Worm (Caenorhabditis elegans) whole organism, early embryonic: Measurements from ENCODE around the gene srsx-27.

Experiments
- B0310.2 ChIP-seq: sonication (generic microtip); optimal IDR thresholded peaks from 2 replicates; lab custom pipeline; 2016; ENCODE audit warnings: mild to moderate bottlenecking, missing genetic modification characterization, missing compliant biosample characterization
- aly-1 ChIP-seq: sonication (generic microtip); optimal IDR thresholded peaks from 2 replicates; lab custom pipeline; 2016; ENCODE audit warnings: missing genetic modification characterization, missing compliant biosample characterization
- ama-1 ChIP-seq: fragments of 150-350 bp; optimal IDR thresholded peaks from 2 replicates; lab custom pipeline; 2014
- ceh-13 ChIP-seq: fragments of 200-800 bp; sonication (Bioruptor generic); optimal IDR thresholded peaks from 2 replicates; lab custom pipeline; 2018; ENCODE audit warnings: mild to moderate bottlenecking, missing genetic modification characterization, missing compliant biosample characterization
- ets-7 ChIP-seq: sonication (generic microtip); optimal IDR thresholded peaks from 2 replicates; lab custom pipeline; 2016; ENCODE audit warnings: missing genotype, missing genetic modification characterization, missing compliant biosample characterization
- hmbx-1 ChIP-seq: sonication (generic microtip); optimal IDR thresholded peaks from 2 replicates; lab custom pipeline; 2016; ENCODE audit warnings: mild to moderate bottlenecking, missing genetic modification characterization, missing compliant biosample characterization
- hmg-4 ChIP-seq: fragments of 200-800 bp; sonication (Bioruptor generic); optimal IDR thresholded peaks from 2 replicates; lab custom pipeline; 2018; ENCODE audit warnings: mild to moderate bottlenecking, missing genetic modification characterization, missing compliant biosample characterization
- scrt-1 ChIP-seq: fragments of 200-800 bp; sonication (Bioruptor generic); IDR thresholded peaks from 2 replicates; pipeline ENCODE4 v1.3.6; 2022; ENCODE audit warnings: missing genetic modification characterization, missing compliant biosample characterization
- tbx-11 ChIP-seq: fragments of 200-800 bp; sonication (Bioruptor generic); IDR thresholded peaks from 2 replicates; pipeline ENCODE4 v1.3.6; 2022; ENCODE audit warnings: missing genetic modification characterization, missing compliant biosample characterization
- tbx-37 ChIP-seq: fragments of 200-800 bp; sonication (Bioruptor generic); conservative IDR thresholded peaks from 2 replicates; pipeline ENCODE4 v1.3.6; 2022; ENCODE audit warnings: missing genetic modification reagents, missing genetic modification characterization, missing compliant biosample characterization

DNA sequence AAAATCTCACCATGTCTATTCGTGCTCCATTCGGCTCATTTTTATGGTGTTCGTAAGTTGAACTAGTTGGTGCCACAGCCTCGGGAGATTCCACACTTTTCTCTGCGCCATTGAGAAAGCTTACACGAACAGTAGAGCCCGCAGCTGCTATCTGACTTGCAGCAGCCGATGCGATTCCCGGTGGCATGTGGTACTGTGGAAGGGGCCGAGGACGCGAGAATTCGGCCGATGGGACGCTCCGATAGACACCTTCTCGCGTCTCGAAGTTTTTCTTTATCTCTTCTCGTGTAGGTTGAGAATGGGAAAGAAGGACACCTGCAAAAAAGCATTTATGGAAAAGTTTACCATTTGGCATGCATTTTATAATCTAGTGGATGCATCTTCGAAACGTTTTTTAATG lies 16.6 kb upstream of the srsx-27 start:
- TF ChIP-seq hmbx-1 (tag; lab: Kevin White, UChicago) (no peak), tbx-37 (GFP tag; lab: Robert Waterston, UW) (no peak), aly-1 (tag; lab: Kevin White, UChicago) (no peak), ets-7 (tag; lab: Kevin White, UChicago) (no peak), scrt-1 (GFP tag; lab: Robert Waterston, UW) (no peak), hmg-4 (no peak), ceh-13 (no peak), tbx-11 (GFP tag; lab: Robert Waterston, UW) (no peak), B0310.2 (no peak), ama-1 (lab: Kevin White, UChicago) (no peak)
